Worm (Caenorhabditis elegans) whole organism, mixed stage, embryonic: ENCODE data around the gene srx-43.

Source experiments
- blmp-1 ChIP-seq: fragments of 150-350 bp; optimal IDR thresholded peaks from 2 replicates; lab custom pipeline; 2014; ENCODE audit warnings: missing biosample characterization, missing genetic modification characterization
- ceh-43 ChIP-seq: fragments of 200-800 bp; sonication (Bioruptor generic); optimal IDR thresholded peaks from 2 replicates; lab custom pipeline; 2018; ENCODE audit warnings: mild to moderate bottlenecking, missing genetic modification characterization, moderate library complexity, missing compliant biosample characterization
- ceh-83 ChIP-seq: fragments of 200-800 bp; sonication (Bioruptor generic); optimal IDR thresholded peaks from 2 replicates; lab custom pipeline; 2018; ENCODE audit warnings: mild to moderate bottlenecking, missing genetic modification characterization, missing compliant biosample characterization
- drap-1 ChIP-seq: fragments of 200-800 bp; sonication (Bioruptor generic); optimal IDR thresholded peaks from 3 replicates; lab custom pipeline; 2018; ENCODE audit warnings: mild to moderate bottlenecking, missing genetic modification characterization, missing compliant biosample characterization
- elt-3 ChIP-seq: fragments of 150-350 bp; optimal IDR thresholded peaks from 2 replicates; lab custom pipeline; 2014; ENCODE audit warnings: missing biosample characterization, missing genetic modification characterization
- flh-1 ChIP-seq: fragments of 200-800 bp; sonication (Bioruptor generic); optimal IDR thresholded peaks from 2 replicates; lab custom pipeline; 2018; ENCODE audit warnings: mild to moderate bottlenecking, missing genetic modification characterization, moderate library complexity, missing compliant biosample characterization
- ham-2 ChIP-seq: fragments of 200-800 bp; sonication (Bioruptor generic); optimal IDR thresholded peaks from 2 replicates; lab custom pipeline; 2018; ENCODE audit warnings: mild to moderate bottlenecking, missing genetic modification characterization, missing compliant biosample characterization
- mab-5 ChIP-seq: fragments of 150-350 bp; optimal IDR thresholded peaks from 2 replicates; lab custom pipeline; 2014; ENCODE audit warnings: missing biosample characterization, missing genetic modification characterization
- mep-1 ChIP-seq: fragments of 150-350 bp; optimal IDR thresholded peaks from 2 replicates; lab custom pipeline; 2017; ENCODE audit warnings: missing biosample characterization, missing genetic modification reagents, missing genetic modification characterization, inconsistent platforms
- mls-2 ChIP-seq: sonication (generic microtip); optimal IDR thresholded peaks from 2 replicates; lab custom pipeline; 2016; ENCODE audit warnings: mild to moderate bottlenecking, missing genetic modification characterization, moderate library complexity, missing compliant biosample characterization
- nhr-237 ChIP-seq: fragments of 150-350 bp; optimal IDR thresholded peaks from 2 replicates; lab custom pipeline; 2014; ENCODE audit warnings: missing biosample characterization, missing genetic modification characterization
- nhr-76 ChIP-seq: sonication (generic microtip); optimal IDR thresholded peaks from 2 replicates; lab custom pipeline; 2017; ENCODE audit warnings: missing biosample characterization, missing genetic modification characterization
- pha-4 ChIP-seq: fragments of 150-350 bp; optimal IDR thresholded peaks from 2 replicates; lab custom pipeline; 2018; ENCODE audit warnings: missing biosample characterization, missing genetic modification reagents, missing genetic modification characterization
- sem-2 ChIP-seq: fragments of 200-800 bp; sonication (Bioruptor generic); optimal IDR thresholded peaks from 2 replicates; lab custom pipeline; 2018; ENCODE audit warnings: mild to moderate bottlenecking, missing genetic modification characterization, missing compliant biosample characterization
- tbx-8 ChIP-seq: fragments of 200-800 bp; sonication (Bioruptor generic); optimal IDR thresholded peaks from 2 replicates; lab custom pipeline; 2018; ENCODE audit warnings: mild to moderate bottlenecking, missing genetic modification characterization, moderate library complexity, missing compliant biosample characterization
- unc-62 ChIP-seq: fragments of 150-350 bp; optimal IDR thresholded peaks from 2 replicates; lab custom pipeline; 2014; ENCODE audit warnings: missing biosample characterization, missing genetic modification reagents, missing genetic modification characterization

The srx-43 gene

DNA sequence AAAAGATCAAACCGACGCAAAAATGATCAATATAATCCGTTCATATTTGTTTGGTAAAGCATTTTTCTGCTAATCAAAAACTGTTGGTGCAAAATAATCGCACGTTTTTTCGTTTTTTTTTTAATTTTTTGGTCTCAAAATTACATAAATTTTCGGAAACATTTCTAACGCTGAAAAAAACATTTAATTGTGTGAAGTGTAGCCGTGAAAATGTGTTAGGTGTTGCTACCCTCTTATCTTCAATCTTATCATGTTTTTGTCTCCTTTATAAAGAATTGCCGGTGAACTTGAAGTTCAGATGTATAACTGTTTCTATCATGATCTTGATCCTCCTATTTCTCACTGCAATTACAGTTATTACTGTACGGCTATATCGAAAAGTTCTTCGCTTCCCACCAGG, 51.2 kb downstream of the srx-43 start, which contains the start of gene cyp-35D1:
TSS of gene cyp-35D1 (plus strand) at position 301 of the 400 bp plus-strand sequence.
- TF ChIP-seq elt-3 (no peak), unc-62 (GFP tag; lab: Kevin White, UChicago) (no peak), ceh-43 (no peak), pha-4 (tag; lab: Kevin White, UChicago) (no peak), ham-2 (no peak), sem-2 (GFP tag; lab: Kevin White, UChicago) (no peak), drap-1 (GFP tag; lab: Kevin White, UChicago) (no peak), mls-2 (tag; lab: Kevin White, UChicago) (no peak), mab-5 (tag; lab: Kevin White, UChicago) (no peak), nhr-237 (tag; lab: Kevin White, UChicago) (no peak), ceh-83 (GFP tag; lab: Kevin White, UChicago) (no peak), mep-1 (tag; lab: Kevin White, UChicago) (no peak), flh-1 (GFP tag; lab: Kevin White, UChicago) (no peak), tbx-8 (GFP tag; lab: Kevin White, UChicago) (no peak), nhr-76 (tag; lab: Kevin White, UChicago) (no peak), blmp-1 (tag; lab: Kevin White, UChicago) (no peak)
